Worm (Caenorhabditis elegans): ENCODE results near the gene srh-111.

DNA sequence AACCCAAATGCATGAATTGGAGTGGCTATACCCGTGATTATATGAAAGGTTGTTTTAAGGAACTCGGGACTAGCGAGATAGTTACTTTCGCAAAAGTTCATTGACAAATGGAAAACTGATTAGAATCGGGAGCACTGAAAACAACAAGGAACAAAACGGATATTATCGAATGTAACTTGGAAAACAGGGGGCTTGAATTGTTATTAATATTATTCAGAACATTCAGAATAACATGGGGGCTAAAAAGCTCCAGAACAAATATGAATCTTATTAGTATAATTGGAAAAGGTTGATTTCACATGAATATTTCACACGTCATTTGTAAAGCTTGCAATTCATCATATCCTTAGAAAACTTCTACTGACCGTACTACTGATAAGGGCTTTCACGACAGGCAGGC, 13.4 kb downstream of the srh-111 start, which contains the start of gene srh-235:
- TF ChIP-seq lin-13 (tag; optimal IDR thresholded peaks at IDR 0.05): no peak
- TF ChIP-seq unc-39 (tag; optimal IDR thresholded peaks at IDR 0.05): no peak
- TF ChIP-seq snpc-4 (tag; optimal IDR thresholded peaks at IDR 0.05): no peak
